Worm (Caenorhabditis elegans): ENCODE measurements around the gene hcp-3.

Gene hcp-3

ce11 chrIII:9619079-9619761, 3.0 kb upstream of the hcp-3 start, which contains the start of gene hlh-11 (continued):
- TF ChIP-seq ceh-20 (GFP tag; IDR thresholded peaks at IDR 0.05): peak; percentile 64
- TF ChIP-seq set-16 (GFP tag; IDR thresholded peaks at IDR 0.05): peak; percentile 93
- TF ChIP-seq ztf-11 (tag; optimal IDR thresholded peaks at IDR 0.05): no peak
- peak; percentile 97 for TF ChIP-seq mxl-3 (GFP tag; optimal IDR thresholded peaks at IDR 0.05)
- TF ChIP-seq madf-9 (GFP tag; conservative IDR thresholded peaks at IDR 0.05): no peak
- TF ChIP-seq T20F7.1 (GFP tag; optimal IDR thresholded peaks at IDR 0.05): peak; percentile 70
- no peak for TF ChIP-seq daf-19 (GFP tag; conservative IDR thresholded peaks at IDR 0.05)
- TF ChIP-seq nhr-6 (tag; optimal IDR thresholded peaks at IDR 0.05): peak; percentile 85
- peak; percentile 93 for TF ChIP-seq nhr-48 (tag; optimal IDR thresholded peaks at IDR 0.05)
- TF ChIP-seq lir-3 (tag; optimal IDR thresholded peaks at IDR 0.05): no peak
- TF ChIP-seq pha-4 (GFP tag; IDR thresholded peaks at IDR 0.05): peak; percentile 91
- TF ChIP-seq pha-4 (tag; optimal IDR thresholded peaks at IDR 0.05): peak; percentile 30
- TF ChIP-seq php-3 (GFP tag; IDR thresholded peaks at IDR 0.05): 0 out of 2 replicates have a peak, but pooled peaks have one; percentile 30
- TF ChIP-seq ZK546.5 (tag; optimal IDR thresholded peaks at IDR 0.05): peak in 1 of 2 experiments; percentile 47
- TF ChIP-seq R02D3.7 (tag; optimal IDR thresholded peaks at IDR 0.05): no peak
- no peak for TF ChIP-seq zip-11 (GFP tag; IDR thresholded peaks at IDR 0.05)
- peak; percentile 83 for TF ChIP-seq nhr-28 (tag; optimal IDR thresholded peaks at IDR 0.05)
- peak; percentile 57 for TF ChIP-seq pqm-1 (tag; optimal IDR thresholded peaks at IDR 0.05)
- TF ChIP-seq Y105C5A.15 (GFP tag; IDR thresholded peaks at IDR 0.05): no peak
- TF ChIP-seq lin-29 (GFP tag; IDR thresholded peaks at IDR 0.05): peak; percentile 33; the same call in 1 of the 2 replicates
- TF ChIP-seq fos-1 (tag; optimal IDR thresholded peaks at IDR 0.05): no peak
- TF ChIP-seq saeg-2 (GFP tag; IDR thresholded peaks at IDR 0.05): no peak
- TF ChIP-seq sdz-12 (GFP tag; optimal IDR thresholded peaks at IDR 0.05): no peak
- TF ChIP-seq mdt-29 (GFP tag; IDR thresholded peaks at IDR 0.05): peak; percentile 45; the same call in 1 of the 2 replicates
- TF ChIP-seq mes-2 (tag; optimal IDR thresholded peaks at IDR 0.05; ENCODE audit: poor library complexity, severe bottlenecking): peak; percentile 53
- TF ChIP-seq daf-16 (GFP tag; optimal IDR thresholded peaks at IDR 0.05): peak in 1 of 2 experiments; percentile 81
- peak; percentile 66 for TF ChIP-seq daf-16 (tag; optimal IDR thresholded peaks at IDR 0.05)
- no peak for TF ChIP-seq dmd-9 (GFP tag; IDR thresholded peaks at IDR 0.05)
- peak; percentile 64 for TF ChIP-seq dpl-1 (GFP tag; optimal IDR thresholded peaks at IDR 0.05)
- TF ChIP-seq unc-130 (GFP tag; optimal IDR thresholded peaks at IDR 0.05): no peak
- TF ChIP-seq jun-1 (tag; optimal IDR thresholded peaks at IDR 0.05): no peak
- TF ChIP-seq ZK337.2 (GFP tag; IDR thresholded peaks at IDR 0.05): 0 out of 2 replicates have a peak, but pooled peaks have one; percentile 8
- peak; percentile 35 for TF ChIP-seq zfp-2 (tag; optimal IDR thresholded peaks at IDR 0.05)
- 0 out of 2 replicates have a peak, but pooled peaks have one; percentile 42 for TF ChIP-seq nhr-42 (GFP tag; IDR thresholded peaks at IDR 0.05)

ce11 chrIII:9617599-9618262, 1.5 kb upstream of the hcp-3 start:
- TF ChIP-seq mep-1 (tag; optimal IDR thresholded peaks at IDR 0.05) (no peak), Y75B8A.6 (GFP tag; IDR thresholded peaks at IDR 0.05) (no peak), rbr-2 (tag; optimal IDR thresholded peaks at IDR 0.05) (no peak), T26A8.4 (GFP tag; IDR thresholded peaks at IDR 0.05) (no peak), daf-16 (GFP tag; optimal IDR thresholded peaks at IDR 0.05) (no peak), daf-16 (tag; optimal IDR thresholded peaks at IDR 0.05) (peak; percentile 23), snpc-1.2 (GFP tag; IDR thresholded peaks at IDR 0.05) (no peak), hlh-11 (tag; optimal IDR thresholded peaks at IDR 0.05) (no peak), aly-2 (tag; optimal IDR thresholded peaks at IDR 0.05) (no peak), lim-7 (GFP tag; IDR thresholded peaks at IDR 0.05) (no peak), ztf-7 (tag; optimal IDR thresholded peaks at IDR 0.05) (no peak), nhr-237 (tag; optimal IDR thresholded peaks at IDR 0.05) (no peak), mxl-3 (GFP tag; optimal IDR thresholded peaks at IDR 0.05) (peak; percentile 23), attf-4 (tag; optimal IDR thresholded peaks at IDR 0.05) (no peak), Y105C5A.15 (GFP tag; IDR thresholded peaks at IDR 0.05) (no peak), nhr-28 (tag; optimal IDR thresholded peaks at IDR 0.05) (peak; percentile 61), Y5F2A.4 (GFP tag; optimal IDR thresholded peaks at IDR 0.05) (no peak), lin-29 (GFP tag; IDR thresholded peaks at IDR 0.05) (no peak), lin-1 (GFP tag; IDR thresholded peaks at IDR 0.05) (no peak), dve-1 (tag; optimal IDR thresholded peaks at IDR 0.05; ENCODE audit: insufficient read depth) (peak; percentile 50), ces-1 (GFP tag; optimal IDR thresholded peaks at IDR 0.05) (no peak), mes-2 (tag; optimal IDR thresholded peaks at IDR 0.05; ENCODE audit: poor library complexity, severe bottlenecking) (peak; percentile 14), zip-2 (tag; optimal IDR thresholded peaks at IDR 0.05) (no peak)
